Fruit fly (Drosophila melanogaster): ENCODE measurements around the gene Wdr62.

- TF ChIP-seq CG15710 (tag; optimal IDR thresholded peaks at IDR 0.05) = no peak
- no peak for TF ChIP-seq Pif1A (GFP tag; optimal IDR thresholded peaks at IDR 0.05)
- no peak for TF ChIP-seq Pif1B (GFP tag; optimal IDR thresholded peaks at IDR 0.05)
- no peak for TF ChIP-seq CG34367 (tag; optimal IDR thresholded peaks at IDR 0.05)
- no peak for TF ChIP-seq CG4496 (GFP tag; IDR thresholded peaks at IDR 0.05)
- peak; percentile 37; the same call in 1 of the 2 replicates for TF ChIP-seq CG12605 (GFP tag; IDR thresholded peaks at IDR 0.05)
- TF ChIP-seq CG32121 (GFP tag; IDR thresholded peaks at IDR 0.05) = no peak
- no peak for TF ChIP-seq gl (tag; optimal IDR thresholded peaks at IDR 0.05)
- TF ChIP-seq Ets98B (GFP tag; IDR thresholded peaks at IDR 0.05) = no peak
- TF ChIP-seq Snoo (tag; optimal IDR thresholded peaks at IDR 0.05) = no peak
These were observed 48.2 kb upstream of the Wdr62 start, which contains the start of gene wry for dm6 chr2L:1836238-1836637.

All from whole organism, pupa.